Fruit fly (Drosophila melanogaster) whole organism, embryonic: ENCODE results near the gene Mettl5.

ENCODE experiments used
- Abd-B ChIP-seq: fragments of 200-800 bp; sonication (Bioruptor generic); optimal IDR thresholded peaks from 2 replicates; lab custom pipeline; 2018; ENCODE audit warnings: missing biosample characterization, mild to moderate bottlenecking, missing genetic modification characterization, moderate library complexity
- CG10209 ChIP-seq: fragments of 200-800 bp; sonication (Bioruptor generic); optimal IDR thresholded peaks from 3 replicates; lab custom pipeline; 2017; ENCODE audit warnings: missing biosample characterization, mild to moderate bottlenecking, missing genetic modification characterization, missing genetic modification reagents
- CG13287 ChIP-seq: fragments of 200-800 bp; sonication (Bioruptor generic); IDR thresholded peaks from 2 replicates; pipeline ENCODE4 v1.3.6; 2022; ENCODE audit warnings: missing biosample characterization, missing genetic modification characterization; ENCODE audit not compliant: partially characterized antibody
- CG14860 ChIP-seq: fragments of 200-800 bp; sonication (Bioruptor generic); IDR thresholded peaks from 3 replicates; pipeline ENCODE4 v1.3.6; 2022; ENCODE audit warnings: missing biosample characterization, missing genetic modification characterization; ENCODE audit not compliant: partially characterized antibody
- CG15011 ChIP-seq: fragments of 200-800 bp; sonication (Bioruptor generic); optimal IDR thresholded peaks from 3 replicates; lab custom pipeline; 2018; ENCODE audit warnings: missing biosample characterization, mild to moderate bottlenecking, missing genetic modification characterization
- CG15514 ChIP-seq: fragments of 200-800 bp; sonication (Bioruptor generic); optimal IDR thresholded peaks from 3 replicates; lab custom pipeline; 2017; ENCODE audit warnings: missing biosample characterization, missing genetic modification characterization, mild to moderate bottlenecking, moderate library complexity, missing genetic modification reagents
- CG16863 ChIP-seq: fragments of 200-800 bp; sonication (Bioruptor generic); optimal IDR thresholded peaks from 3 replicates; lab custom pipeline; 2016; ENCODE audit warnings: missing biosample characterization, missing genetic modification characterization
- CG17359 ChIP-seq: fragments of 200-800 bp; sonication (Bioruptor generic); optimal IDR thresholded peaks from 3 replicates; lab custom pipeline; 2018; ENCODE audit warnings: missing biosample characterization, mild to moderate bottlenecking, missing genetic modification characterization, moderate library complexity
- CG17829 ChIP-seq: fragments of 200-800 bp; optimal IDR thresholded peaks from 2 replicates; lab custom pipeline; 2019; ENCODE audit warnings: missing biosample characterization, mild to moderate bottlenecking, missing genetic modification characterization, moderate library complexity
- CG18262 ChIP-seq: fragments of 200-800 bp; optimal IDR thresholded peaks from 3 replicates; lab custom pipeline; 2019; ENCODE audit warnings: missing biosample characterization, mild to moderate bottlenecking, missing genetic modification characterization, moderate library complexity
- CG30431 ChIP-seq: fragments of 200-800 bp; sonication (Bioruptor generic); optimal IDR thresholded peaks from 2 replicates; lab custom pipeline; 2017; ENCODE audit warnings: missing biosample characterization, missing genetic modification characterization
- CG3163 ChIP-seq: fragments of 200-800 bp; sonication (Bioruptor generic); optimal IDR thresholded peaks from 3 replicates; lab custom pipeline; 2016; ENCODE audit warnings: missing biosample characterization, missing genetic modification characterization
- CG3407 ChIP-seq: fragments of 200-800 bp; sonication (Bioruptor generic); optimal IDR thresholded peaks from 2 replicates; lab custom pipeline; 2018; ENCODE audit warnings: missing biosample characterization, mild to moderate bottlenecking, missing genetic modification characterization
- CG4328 ChIP-seq: fragments of 200-800 bp; sonication (Bioruptor generic); optimal IDR thresholded peaks from 3 replicates; lab custom pipeline; 2017; ENCODE audit warnings: missing biosample characterization, missing genetic modification reagents, missing genetic modification characterization
- CG7987 ChIP-seq: fragments of 200-800 bp; sonication (Bioruptor generic); optimal IDR thresholded peaks from 2 replicates; lab custom pipeline; 2018; ENCODE audit warnings: missing biosample characterization, mild to moderate bottlenecking, missing genetic modification characterization, moderate library complexity
- CG8290 ChIP-seq, 3 experiments: fragments of 200-800 bp; sonication (Bioruptor generic); optimal IDR thresholded peaks; 2 replicates each; lab custom pipeline; 2016 to 2019; ENCODE audit warnings: missing biosample characterization in 3 of 3, missing genetic modification characterization in 3 of 3, mild to moderate bottlenecking in 2 of 3, moderate library complexity in 1 of 3
- CG8478 ChIP-seq: fragments of >200 bp; optimal IDR thresholded peaks from 2 replicates; lab custom pipeline; 2018
- CG9817 ChIP-seq: fragments of 200-800 bp; sonication (Bioruptor generic); optimal IDR thresholded peaks from 2 replicates; lab custom pipeline; 2018; ENCODE audit warnings: missing biosample characterization, mild to moderate bottlenecking, missing genetic modification characterization, moderate library complexity
- CG9932 ChIP-seq: fragments of 200-800 bp; sonication (Bioruptor generic); IDR thresholded peaks from 2 replicates; pipeline ENCODE4 v1.3.6; 2022; ENCODE audit warnings: missing biosample characterization, missing genetic modification characterization
- Dad ChIP-seq: fragments of 200-800 bp; sonication (Bioruptor generic); optimal IDR thresholded peaks from 3 replicates; lab custom pipeline; 2016; ENCODE audit warnings: missing biosample characterization, missing genetic modification characterization
- HLH3B ChIP-seq: fragments of 200-800 bp; sonication (Bioruptor generic); IDR thresholded peaks from 2 replicates; pipeline ENCODE4 v1.3.6; 2022; ENCODE audit warnings: missing biosample characterization, missing genetic modification characterization
- HmgZ ChIP-seq: fragments of 200-800 bp; sonication (Bioruptor generic); optimal IDR thresholded peaks from 2 replicates; lab custom pipeline; 2018; ENCODE audit warnings: missing biosample characterization, mild to moderate bottlenecking, missing genetic modification characterization
- Hr51 ChIP-seq, 2 experiments: fragments of 200-800 bp; sonication (Bioruptor generic); optimal IDR thresholded peaks; 2 replicates in 1 of 2; 3 replicates in 1 of 2; lab custom pipeline; 2016 to 2018; ENCODE audit warnings: missing biosample characterization in 2 of 2, missing genetic modification characterization in 2 of 2, mild to moderate bottlenecking in 1 of 2, moderate library complexity in 1 of 2
- Lim3 ChIP-seq: fragments of 200-800 bp; sonication (Bioruptor generic); IDR thresholded peaks from 2 replicates; pipeline ENCODE4 v1.3.6; 2022; ENCODE audit warnings: missing biosample characterization, missing genetic modification characterization
- Med ChIP-seq: fragments of 200-800 bp; sonication (Bioruptor generic); peaks from one replicate; lab custom pipeline; 2016; ENCODE audit warnings: missing biosample characterization, missing genetic modification characterization, mild to moderate bottlenecking, inconsistent platforms, moderate library complexity
- PHDP ChIP-seq: fragments of 200-800 bp; sonication (Bioruptor generic); optimal IDR thresholded peaks from 3 replicates; lab custom pipeline; 2018; ENCODE audit warnings: missing biosample characterization, mild to moderate bottlenecking, missing genetic modification characterization, moderate library complexity
- Pdp1 ChIP-seq, 2 experiments: fragments of 200-800 bp; sonication (Bioruptor generic); optimal IDR thresholded peaks; 3 replicates each; lab custom pipeline; 2016; ENCODE audit warnings: missing biosample characterization in 2 of 2, missing genetic modification characterization in 2 of 2, mild to moderate bottlenecking in 1 of 2, moderate library complexity in 1 of 2
- Sox100B ChIP-seq: fragments of 200-800 bp; sonication (Bioruptor generic); optimal IDR thresholded peaks from 3 replicates; lab custom pipeline; 2018; ENCODE audit warnings: missing biosample characterization, mild to moderate bottlenecking, missing genetic modification characterization
- Xrp1 ChIP-seq: fragments of 200-800 bp; sonication (Bioruptor generic); IDR thresholded peaks from 2 replicates; pipeline ENCODE4 v1.3.6; 2022; ENCODE audit warnings: missing biosample characterization, missing genetic modification characterization
- abd-A ChIP-seq: fragments of 200-800 bp; sonication (Bioruptor generic); optimal IDR thresholded peaks from 3 replicates; lab custom pipeline; 2019; ENCODE audit warnings: missing biosample characterization, mild to moderate bottlenecking, missing genetic modification characterization, moderate library complexity
- al ChIP-seq: fragments of 200-800 bp; sonication (Bioruptor generic); IDR thresholded peaks from 2 replicates; pipeline ENCODE4 v1.3.6; 2022; ENCODE audit warnings: missing biosample characterization, missing genetic modification characterization
- ara ChIP-seq: fragments of 200-800 bp; sonication (Bioruptor generic); IDR thresholded peaks from 2 replicates; pipeline ENCODE4 v1.3.6; 2022; ENCODE audit warnings: missing biosample characterization, missing genetic modification characterization
- bab2 ChIP-seq: fragments of 200-800 bp; sonication (Bioruptor generic); optimal IDR thresholded peaks from 2 replicates; lab custom pipeline; 2016; ENCODE audit warnings: missing biosample characterization, missing genetic modification characterization
- bcd ChIP-seq: fragments of 200-800 bp; sonication (Bioruptor generic); optimal IDR thresholded peaks from 2 replicates; lab custom pipeline; 2017; ENCODE audit warnings: missing biosample characterization, mild to moderate bottlenecking, missing genetic modification characterization
- caup ChIP-seq: fragments of 200-800 bp; sonication (Bioruptor generic); optimal IDR thresholded peaks from 3 replicates; lab custom pipeline; 2017; ENCODE audit warnings: missing biosample characterization, mild to moderate bottlenecking, missing genetic modification characterization, moderate library complexity; ENCODE audit not compliant: severe bottlenecking
- chinmo ChIP-seq: fragments of 200-800 bp; sonication (Bioruptor generic); IDR thresholded peaks from 4 replicates; pipeline ENCODE4 v1.3.6; 2022; ENCODE audit warnings: missing biosample characterization, missing genetic modification characterization; ENCODE audit not compliant: partially characterized antibody
- kah ChIP-seq: fragments of 200-800 bp; sonication (Bioruptor generic); optimal IDR thresholded peaks from 2 replicates; lab custom pipeline; 2018; ENCODE audit warnings: missing biosample characterization, mild to moderate bottlenecking, missing genetic modification characterization
- lab ChIP-seq: fragments of 200-800 bp; sonication (Bioruptor generic); optimal IDR thresholded peaks from 3 replicates; lab custom pipeline; 2017; ENCODE audit warnings: missing biosample characterization, missing genetic modification characterization, mild to moderate bottlenecking, moderate library complexity, missing genetic modification reagents
- ranshi ChIP-seq: fragments of 200-800 bp; sonication (Bioruptor generic); IDR thresholded peaks from 2 replicates; pipeline ENCODE4 v1.3.6; 2022; ENCODE audit warnings: missing biosample characterization, missing genetic modification characterization
- row ChIP-seq: fragments of 200-800 bp; sonication (Bioruptor generic); IDR thresholded peaks from 3 replicates; pipeline ENCODE4 v1.3.6; 2022; ENCODE audit warnings: missing biosample characterization, missing genetic modification characterization
- slbo ChIP-seq: fragments of 200-800 bp; sonication (Bioruptor generic); IDR thresholded peaks from 2 replicates; pipeline ENCODE4 v1.3.6; 2022; ENCODE audit warnings: missing biosample characterization, missing genetic modification characterization
- tap ChIP-seq: fragments of 200-800 bp; optimal IDR thresholded peaks from 3 replicates; lab custom pipeline; 2019; ENCODE audit warnings: missing biosample characterization, mild to moderate bottlenecking, missing genetic modification characterization, moderate library complexity
- tio ChIP-seq: fragments of 200-800 bp; sonication (Bioruptor generic); optimal IDR thresholded peaks from 2 replicates; lab custom pipeline; 2017; ENCODE audit warnings: missing biosample characterization, missing genetic modification characterization, inconsistent platforms
- vvl ChIP-seq: fragments of 200-800 bp; sonication (Bioruptor generic); IDR thresholded peaks from 2 replicates; pipeline ENCODE4 v1.3.6; 2022; ENCODE audit warnings: missing biosample characterization, missing genetic modification characterization
- wdn ChIP-seq: fragments of 200-800 bp; sonication (Bioruptor generic); IDR thresholded peaks from 2 replicates; pipeline ENCODE4 v1.3.6; 2022; ENCODE audit warnings: missing biosample characterization, missing genetic modification characterization

Gene Mettl5

dm6 chr3L:19263480-19264140 lies at the start of gene Mettl5, which contains the start of gene CG42374 (continued):
- TF ChIP-seq CG3163 (GFP tag; lab: Kevin White, UChicago) (no peak), CG10209 (peak; percentile 46), ara (peak; percentile 39; the same call in 1 of the 2 replicates), tio (GFP tag; lab: Kevin White, UChicago) (no peak), CG9817 (tag; lab: Kevin White, UChicago) (no peak), CG13287 (GFP tag; lab: Robert Waterston, UW) (no peak), CG8478 (lab: Kevin White, UChicago) (no peak), CG15011 (GFP tag; lab: Kevin White, UChicago) (no peak), CG16863 (GFP tag; lab: Kevin White, UChicago) (no peak), wdn (no peak), CG3407 (GFP tag; lab: Kevin White, UChicago) (peak; percentile 7)
- TF ChIP-seq, all 482 proteins: peak for 139

DNA sequence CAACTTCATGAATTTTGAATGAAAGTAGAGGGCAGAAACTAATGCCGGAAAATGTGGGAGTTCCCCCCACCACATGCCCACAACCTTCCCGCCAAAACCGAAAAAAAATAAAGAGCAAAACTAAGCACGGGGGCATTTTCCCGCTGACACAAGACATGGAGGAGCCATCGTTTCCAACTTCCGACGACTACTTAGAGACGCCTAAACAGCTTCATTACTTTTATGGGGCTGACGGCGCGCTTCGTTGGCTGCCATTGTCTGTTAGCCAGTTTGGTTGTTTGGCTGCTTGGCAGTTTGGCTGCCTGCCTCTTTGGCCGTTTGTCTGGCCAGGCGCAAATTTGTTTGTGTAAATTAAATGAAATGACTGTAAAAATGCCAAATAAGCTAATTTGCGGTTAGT lies 49.3 kb upstream of the Mettl5 start:
- no peak for TF ChIP-seq Lim3
- TF ChIP-seq Sox100B (GFP tag; lab: Kevin White, UChicago), result no peak
- no peak for TF ChIP-seq CG17359 (tag; lab: Kevin White, UChicago)
- peak; percentile 57 for TF ChIP-seq Med (GFP tag; lab: Kevin White, UChicago)
- no peak for TF ChIP-seq lab (GFP tag; lab: Kevin White, UChicago)
- TF ChIP-seq bab2 (GFP tag; lab: Kevin White, UChicago), result no peak
- no peak for TF ChIP-seq HmgZ (tag; lab: Kevin White, UChicago)
- peak; percentile 26; the same call in 1 of the 2 replicates for TF ChIP-seq CG9932 (GFP tag; lab: Robert Waterston, UW)
- TF ChIP-seq CG14860 (GFP tag; lab: Robert Waterston, UW), result no peak
- no peak for TF ChIP-seq tap (tag; lab: Kevin White, UChicago)
- TF ChIP-seq chinmo (GFP tag; lab: Robert Waterston, UW), result 0 out of 4 replicates have a peak, but pooled peaks have one; percentile 32
- TF ChIP-seq abd-A (tag; lab: Kevin White, UChicago), result peak; percentile 88
- TF ChIP-seq CG8290 (GFP tag; optimal IDR thresholded peaks at IDR 0.05; lab: Kevin White, UChicago), result no peak
- peak in 1 of 2 experiments; percentile 10 for TF ChIP-seq CG8290 (tag; optimal IDR thresholded peaks at IDR 0.05; lab: Kevin White, UChicago)
- TF ChIP-seq, all 482 proteins: peak for 5

- no peak for TF ChIP-seq Dad (GFP tag; lab: Kevin White, UChicago)
- TF ChIP-seq slbo (GFP tag; lab: Robert Waterston, UW), result peak; percentile 56; the same call in 1 of the 2 replicates
- peak; percentile 2 for TF ChIP-seq kah (GFP tag; lab: Kevin White, UChicago)
- peak; percentile 44 for TF ChIP-seq Abd-B
- TF ChIP-seq bcd (GFP tag; lab: Kevin White, UChicago), result peak; percentile 51
- peak; percentile 69 for TF ChIP-seq Med (GFP tag; lab: Kevin White, UChicago)
- TF ChIP-seq CG18262 (tag; lab: Kevin White, UChicago), result peak; percentile 41
- peak; percentile 45 for TF ChIP-seq CG17829
- TF ChIP-seq Hr51 (GFP tag; optimal IDR thresholded peaks at IDR 0.05; lab: Kevin White, UChicago), result peak in 1 of 2 experiments; percentile 71
- peak in 1 of 2 experiments; percentile 6 for TF ChIP-seq Pdp1 (GFP tag; optimal IDR thresholded peaks at IDR 0.05; lab: Kevin White, UChicago)
- TF ChIP-seq CG15514 (GFP tag; lab: Kevin White, UChicago), result peak; percentile 24
- peak; percentile 67 for TF ChIP-seq PHDP (tag; lab: Kevin White, UChicago)
- TF ChIP-seq CG4328 (GFP tag; lab: Kevin White, UChicago), result no peak
- peak; percentile 63; the same call in 2 of the 3 replicates for TF ChIP-seq row
- TF ChIP-seq CG7987 (GFP tag; lab: Kevin White, UChicago), result peak; percentile 18
- peak; percentile 80 for TF ChIP-seq vvl
- TF ChIP-seq HLH3B (GFP tag; lab: Robert Waterston, UW), result 0 out of 2 replicates have a peak, but pooled peaks have one; percentile 41
- no peak for TF ChIP-seq Lim3
- peak; percentile 55; the same call in 1 of the 2 replicates for TF ChIP-seq Xrp1
- TF ChIP-seq caup, result peak; percentile 37
- TF ChIP-seq CG30431 (GFP tag; lab: Kevin White, UChicago), result no peak
- peak; percentile 51 for TF ChIP-seq ranshi
- peak; percentile 35; the same call in 1 of the 2 replicates for TF ChIP-seq al (GFP tag; lab: Robert Waterston, UW)
These were observed 47.2 kb upstream of the Mettl5 start for dm6 chr3L:19216377-19216776.
